Worm (Caenorhabditis elegans) whole organism, late embryonic: ENCODE measurements around the gene F56A8.3.

ENCODE experiments used
- C08G9.2 ChIP-seq: sonication (generic microtip); optimal IDR thresholded peaks from 2 replicates; lab custom pipeline; 2016; ENCODE audit warnings: mild to moderate bottlenecking, missing genetic modification characterization, moderate library complexity, missing compliant biosample characterization
- F13H6.1 ChIP-seq: sonication (generic microtip); optimal IDR thresholded peaks from 2 replicates; lab custom pipeline; 2016; ENCODE audit warnings: missing genetic modification characterization, missing compliant biosample characterization
- K09A11.1 ChIP-seq: sonication (generic microtip); optimal IDR thresholded peaks from 2 replicates; lab custom pipeline; 2017; ENCODE audit warnings: antibody characterized with exemption, mild to moderate bottlenecking, missing genetic modification characterization, missing compliant biosample characterization; ENCODE audit not compliant: insufficient read depth
- T23F11.4 ChIP-seq: fragments of 200-800 bp; sonication (Bioruptor generic); optimal IDR thresholded peaks from 2 replicates; lab custom pipeline; 2018; ENCODE audit warnings: mild to moderate bottlenecking, missing genetic modification characterization, missing compliant biosample characterization
- Y22D7AL.16 ChIP-seq: sonication (generic microtip); optimal IDR thresholded peaks from 2 replicates; lab custom pipeline; 2016; ENCODE audit warnings: missing genetic modification characterization, missing compliant biosample characterization
- ahr-1 ChIP-seq: sonication (generic microtip); optimal IDR thresholded peaks from 2 replicates; lab custom pipeline; 2016; ENCODE audit warnings: missing genetic modification characterization, missing compliant biosample characterization
- ama-1 ChIP-seq: fragments of 150-350 bp; optimal IDR thresholded peaks from 2 replicates; lab custom pipeline; 2014
- ceh-14 ChIP-seq: sonication (generic microtip); optimal IDR thresholded peaks from 2 replicates; lab custom pipeline; 2016; ENCODE audit warnings: missing genotype, missing genetic modification characterization, missing compliant biosample characterization
- ceh-19 ChIP-seq: fragments of 200-800 bp; sonication (Bioruptor generic); optimal IDR thresholded peaks from 2 replicates; lab custom pipeline; 2018; ENCODE audit warnings: mild to moderate bottlenecking, missing genetic modification characterization, missing compliant biosample characterization
- ceh-22 ChIP-seq: sonication (generic microtip); optimal IDR thresholded peaks from 2 replicates; lab custom pipeline; 2017; ENCODE audit warnings: missing biosample characterization, missing genetic modification characterization
- ceh-24 ChIP-seq: sonication (generic microtip); optimal IDR thresholded peaks from 2 replicates; lab custom pipeline; 2016; ENCODE audit warnings: mild to moderate bottlenecking, missing genetic modification characterization, missing compliant biosample characterization
- ceh-30 ChIP-seq: fragments of 150-350 bp; optimal IDR thresholded peaks from 2 replicates; lab custom pipeline; 2014; ENCODE audit warnings: missing biosample characterization, missing genetic modification characterization
- ceh-31 ChIP-seq: sonication (generic microtip); optimal IDR thresholded peaks from 2 replicates; lab custom pipeline; 2016; ENCODE audit warnings: missing genetic modification characterization, missing compliant biosample characterization
- ceh-34 ChIP-seq: sonication (generic microtip); optimal IDR thresholded peaks from 2 replicates; lab custom pipeline; 2016; ENCODE audit warnings: mild to moderate bottlenecking, missing genetic modification characterization, missing compliant biosample characterization
- ceh-45 ChIP-seq: fragments of 200-800 bp; sonication (Bioruptor generic); IDR thresholded peaks from 2 replicates; pipeline ENCODE4 v1.3.6; 2022; ENCODE audit warnings: missing genetic modification reagents, missing genetic modification characterization, missing compliant biosample characterization
- ceh-48 ChIP-seq: sonication (generic microtip); optimal IDR thresholded peaks from 2 replicates; lab custom pipeline; 2016; ENCODE audit warnings: missing genetic modification characterization, inconsistent platforms, missing compliant biosample characterization
- ceh-6 ChIP-seq: fragments of 200-800 bp; sonication (Bioruptor generic); optimal IDR thresholded peaks from 2 replicates; lab custom pipeline; 2018; ENCODE audit warnings: mild to moderate bottlenecking, missing genetic modification characterization, missing compliant biosample characterization
- che-1 ChIP-seq: sonication (generic microtip); optimal IDR thresholded peaks from 2 replicates; lab custom pipeline; 2016; ENCODE audit warnings: mild to moderate bottlenecking, missing genetic modification characterization, missing compliant biosample characterization
- dmd-4 ChIP-seq: sonication (generic microtip); optimal IDR thresholded peaks from 2 replicates; lab custom pipeline; 2016; ENCODE audit warnings: borderline replicate concordance, missing genetic modification characterization, missing compliant biosample characterization
- dve-1 ChIP-seq: sonication (generic microtip); optimal IDR thresholded peaks from 2 replicates; lab custom pipeline; 2017; ENCODE audit warnings: antibody characterized with exemption, mild to moderate bottlenecking, missing genetic modification characterization, missing compliant biosample characterization
- elt-2 ChIP-seq: sonication (generic microtip); optimal IDR thresholded peaks from 2 replicates; lab custom pipeline; 2016; ENCODE audit warnings: missing genetic modification reagents, missing genetic modification characterization, missing compliant biosample characterization
- elt-4 ChIP-seq: sonication (generic microtip); optimal IDR thresholded peaks from 2 replicates; lab custom pipeline; 2016; ENCODE audit warnings: missing genetic modification characterization, missing compliant biosample characterization
- ets-4 ChIP-seq: sonication (generic microtip); optimal IDR thresholded peaks from 2 replicates; lab custom pipeline; 2016; ENCODE audit warnings: missing genetic modification characterization, missing compliant biosample characterization
- fax-1 ChIP-seq: sonication (generic microtip); optimal IDR thresholded peaks from 2 replicates; lab custom pipeline; 2016; ENCODE audit warnings: missing genotype, missing genetic modification characterization, missing compliant biosample characterization
- fkh-10 ChIP-seq: fragments of 150-350 bp; optimal IDR thresholded peaks from 2 replicates; lab custom pipeline; 2014; ENCODE audit warnings: missing biosample characterization, missing genetic modification reagents, missing genetic modification characterization
- fkh-6 ChIP-seq: sonication (generic microtip); optimal IDR thresholded peaks from 2 replicates; lab custom pipeline; 2016; ENCODE audit warnings: missing genetic modification characterization, missing compliant biosample characterization
- hlh-30 ChIP-seq: sonication (generic microtip); optimal IDR thresholded peaks from 2 replicates; lab custom pipeline; 2017; ENCODE audit warnings: antibody characterized with exemption, missing genetic modification characterization, missing compliant biosample characterization; ENCODE audit not compliant: insufficient read depth
- hlh-6 ChIP-seq: sonication (generic microtip); optimal IDR thresholded peaks from 2 replicates; lab custom pipeline; 2016; ENCODE audit warnings: missing genotype, missing genetic modification characterization, missing compliant biosample characterization
- lim-6 ChIP-seq: sonication (generic microtip); optimal IDR thresholded peaks from 2 replicates; lab custom pipeline; 2016; ENCODE audit warnings: missing genetic modification characterization, missing compliant biosample characterization
- madf-2 ChIP-seq: sonication (generic microtip); optimal IDR thresholded peaks from 2 replicates; lab custom pipeline; 2017; ENCODE audit warnings: missing genetic modification characterization, missing compliant biosample characterization
- nfya-1 ChIP-seq: sonication (generic microtip); optimal IDR thresholded peaks from 2 replicates; lab custom pipeline; 2017; ENCODE audit warnings: missing genetic modification characterization, mild to moderate bottlenecking, missing compliant biosample characterization, antibody characterized with exemption, moderate library complexity
- nhr-232 ChIP-seq: sonication (generic microtip); optimal IDR thresholded peaks from 2 replicates; lab custom pipeline; 2016; ENCODE audit warnings: missing genetic modification characterization, missing compliant biosample characterization
- npax-4 ChIP-seq: sonication (generic microtip); optimal IDR thresholded peaks from 2 replicates; lab custom pipeline; 2016; ENCODE audit warnings: missing genetic modification characterization, missing compliant biosample characterization
- odd-2 ChIP-seq: sonication (generic microtip); optimal IDR thresholded peaks from 2 replicates; lab custom pipeline; 2017; ENCODE audit warnings: antibody characterized with exemption, mild to moderate bottlenecking, missing genetic modification characterization, missing compliant biosample characterization
- pag-3 ChIP-seq: sonication (generic microtip); optimal IDR thresholded peaks from 2 replicates; lab custom pipeline; 2016; ENCODE audit warnings: missing compliant biosample characterization, missing genetic modification characterization, borderline replicate concordance
- pat-9 ChIP-seq: fragments of 200-800 bp; sonication (Bioruptor generic); optimal IDR thresholded peaks from 2 replicates; lab custom pipeline; 2018; ENCODE audit warnings: mild to moderate bottlenecking, missing genetic modification characterization, moderate library complexity, missing compliant biosample characterization
- pha-2 ChIP-seq: sonication (generic microtip); optimal IDR thresholded peaks from 2 replicates; lab custom pipeline; 2017; ENCODE audit warnings: mild to moderate bottlenecking, missing genetic modification characterization, missing compliant biosample characterization
- pha-4 ChIP-seq: fragments of 150-350 bp; optimal IDR thresholded peaks from 2 replicates; lab custom pipeline; 2018; ENCODE audit warnings: missing biosample characterization, missing genetic modification reagents, missing genetic modification characterization
- pros-1 ChIP-seq: fragments of 150-350 bp; optimal IDR thresholded peaks from 2 replicates; lab custom pipeline; 2014; ENCODE audit warnings: missing biosample characterization, missing genetic modification reagents, missing genetic modification characterization
- ref-2 ChIP-seq: sonication (generic microtip); optimal IDR thresholded peaks from 2 replicates; lab custom pipeline; 2016; ENCODE audit warnings: missing genetic modification characterization, missing compliant biosample characterization
- sdc-2 ChIP-seq: sonication (generic microtip); optimal IDR thresholded peaks from 2 replicates; lab custom pipeline; 2016; ENCODE audit warnings: missing genotype, missing genetic modification characterization, missing compliant biosample characterization
- sox-2 ChIP-seq: fragments of 200-800 bp; sonication (Bioruptor generic); IDR thresholded peaks from 2 replicates; pipeline ENCODE4 v1.3.6; 2022; ENCODE audit warnings: missing genetic modification reagents, missing genetic modification characterization, missing compliant biosample characterization
- sox-4 ChIP-seq: sonication (generic microtip); optimal IDR thresholded peaks from 2 replicates; lab custom pipeline; 2017; ENCODE audit warnings: mild to moderate bottlenecking, missing genetic modification characterization, inconsistent platforms, missing compliant biosample characterization
- syd-9 ChIP-seq: sonication (generic microtip); optimal IDR thresholded peaks from 2 replicates; lab custom pipeline; 2016; ENCODE audit warnings: mild to moderate bottlenecking, missing genetic modification characterization, moderate library complexity, missing compliant biosample characterization
- ttx-3 ChIP-seq: sonication (generic microtip); optimal IDR thresholded peaks from 2 replicates; lab custom pipeline; 2016; ENCODE audit warnings: missing genetic modification reagents, missing genetic modification characterization, missing compliant biosample characterization
- unc-42 ChIP-seq: sonication (generic microtip); optimal IDR thresholded peaks from 2 replicates; lab custom pipeline; 2016; ENCODE audit warnings: missing genotype, missing genetic modification characterization, missing compliant biosample characterization
- unc-55 ChIP-seq: sonication (generic microtip); optimal IDR thresholded peaks from 2 replicates; lab custom pipeline; 2017; ENCODE audit warnings: missing biosample characterization, missing genetic modification reagents, missing genetic modification characterization
- ztf-16 ChIP-seq: sonication (generic microtip); optimal IDR thresholded peaks from 2 replicates; lab custom pipeline; 2017; ENCODE audit warnings: missing genetic modification characterization, missing compliant biosample characterization

The F56A8.3 gene

DNA sequence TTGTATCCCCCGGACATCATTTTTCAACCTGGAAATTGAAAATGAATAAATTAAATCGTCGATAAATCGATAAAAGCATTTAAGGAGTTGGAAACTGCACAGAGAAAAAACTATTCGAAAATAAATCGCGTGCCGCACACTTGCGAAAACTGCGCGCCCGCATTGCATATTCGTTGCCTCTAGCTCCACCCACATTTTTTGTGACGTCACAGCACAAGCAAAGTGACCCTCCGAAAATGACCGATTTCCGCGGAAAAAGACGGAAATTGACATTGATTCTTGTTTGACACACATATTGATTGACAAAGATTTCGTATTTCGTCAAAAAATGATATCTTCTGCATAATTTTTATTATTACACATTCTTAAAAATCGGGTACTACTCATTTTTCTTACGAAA lies 12.2 kb downstream of the F56A8.3 start, which contains the start of gene cpf-2 (continued):
- peak; percentile 89 for TF ChIP-seq ref-2 (tag; lab: Kevin White, UChicago)
- peak; percentile 57 for TF ChIP-seq ceh-19
- no peak for TF ChIP-seq elt-4 (tag; lab: Kevin White, UChicago)
- TF ChIP-seq fax-1 (tag; lab: Kevin White, UChicago), result peak; percentile 53
- peak; percentile 48 for TF ChIP-seq ttx-3
- no peak for TF ChIP-seq ceh-45
- TF ChIP-seq ceh-31, result peak; percentile 82
- peak; percentile 65 for TF ChIP-seq K09A11.1 (tag; lab: Kevin White, UChicago)
- TF ChIP-seq ceh-48 (tag; lab: Kevin White, UChicago), result peak; percentile 55
- no peak for TF ChIP-seq ceh-24 (tag; lab: Kevin White, UChicago)
- TF ChIP-seq pha-2, result peak; percentile 32
- peak; percentile 69 for TF ChIP-seq ztf-16 (tag; lab: Kevin White, UChicago)
- peak; percentile 12 for TF ChIP-seq pat-9 (tag; lab: Kevin White, UChicago)
- TF ChIP-seq unc-42, result peak; percentile 47
- TF ChIP-seq ama-1 (lab: Kevin White, UChicago), result no peak
- peak; percentile 71 for TF ChIP-seq F13H6.1 (tag; lab: Kevin White, UChicago)
- peak; percentile 11 for TF ChIP-seq npax-4 (tag; lab: Kevin White, UChicago)
- TF ChIP-seq ceh-34, result peak; percentile 62
- peak; percentile 55 for TF ChIP-seq che-1
- peak; percentile 62 for TF ChIP-seq ceh-30 (tag; lab: Kevin White, UChicago)
- no peak for TF ChIP-seq pros-1 (tag; lab: Kevin White, UChicago)
- TF ChIP-seq Y22D7AL.16 (tag; lab: Kevin White, UChicago), result no peak
- peak; percentile 39 for TF ChIP-seq nhr-232 (tag; lab: Kevin White, UChicago)
- peak; percentile 43 for TF ChIP-seq syd-9 (tag; lab: Kevin White, UChicago)
- no peak for TF ChIP-seq unc-55
- no peak for TF ChIP-seq ceh-6
- TF ChIP-seq fkh-6 (tag; lab: Kevin White, UChicago), result peak; percentile 45

DNA sequence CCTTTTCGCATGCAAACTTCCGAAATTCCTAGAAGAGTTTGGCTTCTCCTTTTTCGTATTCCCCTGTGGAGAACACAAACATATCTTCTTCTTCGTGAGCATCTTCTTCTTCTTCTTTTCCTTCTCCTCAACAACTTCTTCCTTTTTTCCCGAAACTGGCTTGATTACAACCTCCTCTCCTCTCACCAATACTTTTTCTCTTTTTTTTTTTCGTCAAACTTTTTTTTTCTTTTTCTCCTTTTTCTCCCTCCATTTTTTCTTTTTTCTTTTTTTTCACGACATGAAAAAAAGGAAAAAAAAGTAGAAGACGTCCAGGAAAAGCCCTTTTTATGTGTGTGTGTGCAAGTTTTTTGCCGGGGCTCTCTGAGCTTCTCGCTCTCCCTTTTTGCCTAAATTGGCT lies 14.2 kb downstream of the F56A8.3 start:
- TF ChIP-seq unc-42 (peak; percentile 53), ahr-1 (no peak), ceh-6 (no peak), ceh-34 (no peak), T23F11.4 (GFP tag; lab: Kevin White, UChicago) (no peak), elt-2 (tag; lab: Kevin White, UChicago) (no peak), nhr-232 (tag; lab: Kevin White, UChicago) (no peak)

DNA sequence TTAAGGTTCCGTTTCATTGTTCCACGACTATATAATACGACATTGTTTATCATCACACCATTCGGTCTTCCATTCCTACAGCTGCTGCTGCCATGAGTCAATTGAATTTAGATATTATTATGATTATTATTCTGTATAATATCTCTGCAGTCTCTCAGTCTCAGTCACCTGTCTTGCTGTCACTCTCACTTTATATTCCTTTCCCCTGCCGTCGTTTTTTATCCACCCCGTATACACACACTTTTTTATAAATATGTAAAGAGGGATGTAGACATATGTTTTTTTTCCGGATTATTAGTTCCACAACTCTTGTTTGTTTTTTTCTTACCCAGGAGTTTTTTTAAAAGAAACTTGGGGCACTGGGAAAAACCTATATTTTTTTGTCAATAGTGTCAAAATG lies 15.5 kb downstream of the F56A8.3 start:
- no peak for TF ChIP-seq ceh-14 (tag; lab: Kevin White, UChicago)
- no peak for TF ChIP-seq odd-2 (tag; lab: Kevin White, UChicago)
- TF ChIP-seq hlh-30 (tag; lab: Kevin White, UChicago), result no peak
- TF ChIP-seq hlh-6, result no peak
- TF ChIP-seq sox-2, result no peak
- peak; percentile 81 for TF ChIP-seq sdc-2 (tag; lab: Kevin White, UChicago)
- no peak for TF ChIP-seq fkh-10
- no peak for TF ChIP-seq ref-2 (tag; lab: Kevin White, UChicago)

DNA sequence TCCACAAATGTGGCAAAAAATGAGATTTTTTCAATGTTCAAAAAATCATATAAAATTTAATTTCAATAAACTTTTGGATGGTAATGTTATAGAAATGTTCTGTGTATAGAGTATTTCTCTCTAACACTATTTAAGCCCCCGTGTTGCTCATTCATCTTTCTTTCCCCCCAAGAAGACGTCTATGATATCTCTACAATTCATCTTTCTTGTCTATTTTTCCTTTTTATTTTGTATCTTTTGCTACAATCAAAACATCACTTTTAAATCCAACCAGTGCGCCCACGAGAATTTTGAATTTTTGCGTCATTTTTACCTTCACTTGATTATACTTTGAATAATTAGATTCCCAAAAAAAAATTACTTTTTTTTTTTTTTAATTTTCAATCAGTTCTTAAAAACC lies 16.1 kb downstream of the F56A8.3 start:
- TF ChIP-seq unc-42 (no peak), fax-1 (tag; lab: Kevin White, UChicago) (no peak), dve-1 (tag; lab: Kevin White, UChicago) (no peak), ceh-19 (no peak), pha-2 (no peak), pha-4 (tag; lab: Kevin White, UChicago) (no peak), ttx-3 (no peak), nfya-1 (tag; lab: Kevin White, UChicago) (no peak), pag-3 (no peak), dmd-4 (tag; lab: Kevin White, UChicago) (no peak), ceh-48 (tag; lab: Kevin White, UChicago) (no peak), lim-6 (tag; lab: Kevin White, UChicago) (no peak), ets-4 (no peak), sox-4 (tag; lab: Kevin White, UChicago) (no peak), C08G9.2 (tag; lab: Kevin White, UChicago) (no peak), ceh-22 (tag; lab: Kevin White, UChicago) (no peak), madf-2 (tag; lab: Kevin White, UChicago) (no peak), ceh-14 (tag; lab: Kevin White, UChicago) (no peak), sdc-2 (tag; lab: Kevin White, UChicago) (no peak), ceh-30 (tag; lab: Kevin White, UChicago) (no peak)
